Fruit fly (Drosophila melanogaster) whole organism, wandering third instar larva: ENCODE data around the gene CG11791.

ENCODE experiments used
- Dif ChIP-seq: fragments of 200-275, 200-300 bp; sonication (Bioruptor generic); optimal IDR thresholded peaks from 2 replicates; lab custom pipeline; 2018; ENCODE audit warnings: missing biosample characterization, missing genetic modification characterization; ENCODE audit not compliant: partially characterized antibody
- Hr78 ChIP-seq: fragments of >200 bp; optimal IDR thresholded peaks from 2 replicates; lab custom pipeline; 2017; ENCODE audit warnings: missing biosample characterization, missing genetic modification characterization
- OdsH ChIP-seq: fragments of 200-800 bp; sonication (Bioruptor generic); optimal IDR thresholded peaks from 2 replicates; lab custom pipeline; 2016; ENCODE audit warnings: missing biosample characterization, mild to moderate bottlenecking, missing genetic modification characterization
- dl ChIP-seq, 2 experiments: fragments of 175-275, 200-275 bp in 1 of 2; fragments of 200-275 bp in 1 of 2; sonication (Bioruptor generic); optimal IDR thresholded peaks; lab custom pipeline; 2018; ENCODE audit warnings: mild to moderate bottlenecking in 2 of 2, missing biosample characterization in 2 of 2, missing genetic modification characterization in 2 of 2, moderate library complexity in 2 of 2; ENCODE audit not compliant: partially characterized antibody in 2 of 2, insufficient read depth in 1 of 2
- jim ChIP-seq: fragments of 175-275, 200-325 bp; sonication (Bioruptor generic); optimal IDR thresholded peaks from 2 replicates; lab custom pipeline; 2016; ENCODE audit warnings: missing biosample characterization, mild to moderate bottlenecking, missing genetic modification characterization
- psq ChIP-seq: fragments of 200-800 bp; sonication (Bioruptor generic); optimal IDR thresholded peaks from 3 replicates; lab custom pipeline; 2017; ENCODE audit warnings: missing biosample characterization, mild to moderate bottlenecking, missing genetic modification characterization, moderate library complexity
- usp ChIP-seq: fragments of >200 bp; optimal IDR thresholded peaks from 2 replicates; lab custom pipeline; 2017; ENCODE audit warnings: missing biosample characterization, missing genetic modification characterization

- TF ChIP-seq jim (GFP tag; lab: Kevin White, UChicago) (no peak), usp (GFP tag; lab: Kevin White, UChicago) (no peak), dl (GFP tag; optimal IDR thresholded peaks at IDR 0.05; lab: Kevin White, UChicago; ENCODE audit: insufficient read depth in 1 of 2, partially characterized antibody in 2 of 2) (no peak), OdsH (GFP tag; lab: Kevin White, UChicago) (no peak), Dif (GFP tag; lab: Kevin White, UChicago) (no peak), Hr78 (GFP tag; lab: Kevin White, UChicago) (no peak), psq (GFP tag; lab: Kevin White, UChicago) (no peak)
Observed at dm6 chr3R:25046023-25046422, 3.4 kb upstream of the CG11791 start, which contains the start of gene CG11786.
